Fruit fly (Drosophila melanogaster) S2 (cell line): ENCODE results near the gene Syn1.

Experiments used
- CG8478 ChIP-seq: fragments of >200 bp; optimal IDR thresholded peaks from 2 replicates; lab custom pipeline; 2018
- CTCF ChIP-seq, 2 experiments: fragments of >200 bp; optimal IDR thresholded peaks; 2 replicates each; lab custom pipeline; 2018

- TF ChIP-seq CTCF (optimal IDR thresholded peaks at IDR 0.05; lab: Kevin White, UChicago) (no peak), CG8478 (lab: Kevin White, UChicago) (no peak)
Observed at dm6 chr3L:21738175-21739016, 31.9 kb downstream of the Syn1 start, which contains the start of gene CG14567.
